Worm (Caenorhabditis elegans) whole organism, L4/young adult: ENCODE results near the gene brc-2.

Experiments
- W03F9.2 ChIP-seq: fragments of 150-350 bp; optimal IDR thresholded peaks from 2 replicates; lab custom pipeline; 2014; ENCODE audit warnings: missing biosample characterization, missing genetic modification characterization
- dao-5 ChIP-seq: sonication (generic microtip); optimal IDR thresholded peaks from 2 replicates; lab custom pipeline; 2016; ENCODE audit warnings: missing genotype, missing genetic modification characterization, moderate library complexity, missing compliant biosample characterization
- him-1 ChIP-seq: sonication (generic microtip); optimal IDR thresholded peaks from 2 replicates; lab custom pipeline; 2016; ENCODE audit warnings: missing genotype, missing genetic modification reagents, missing genetic modification characterization, missing compliant biosample characterization

DNA sequence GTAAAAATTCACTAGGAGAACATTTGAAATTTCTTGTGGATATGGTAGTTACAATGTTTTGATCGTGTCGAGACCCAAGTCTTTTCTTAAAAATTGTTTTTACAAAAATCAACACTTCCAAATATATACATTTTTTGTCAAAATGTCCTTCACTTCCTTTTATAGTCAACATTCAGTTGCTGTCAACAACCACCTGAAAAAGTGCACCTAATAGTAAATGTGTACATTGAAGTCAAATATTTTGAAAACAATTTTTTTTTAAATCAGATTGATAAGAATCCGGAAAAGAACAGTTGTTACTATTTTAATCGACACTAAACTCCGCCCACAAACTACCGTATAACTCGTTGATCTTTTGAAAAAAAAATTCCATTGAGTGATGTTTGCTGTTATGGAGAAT, 7.2 kb downstream of the brc-2 start:
- TF ChIP-seq W03F9.2 (tag; lab: Kevin White, UChicago) (no peak), dao-5 (tag; lab: Kevin White, UChicago) (no peak), him-1 (tag; lab: Kevin White, UChicago) (no peak)
